Worm (Caenorhabditis elegans) whole organism, early embryonic: ENCODE measurements around the gene F55G7.4.

Experiments used
- B0310.2 ChIP-seq: sonication (generic microtip); optimal IDR thresholded peaks from 2 replicates; lab custom pipeline; 2016; ENCODE audit warnings: mild to moderate bottlenecking, missing genetic modification characterization, missing compliant biosample characterization
- F13C5.2 ChIP-seq: sonication (generic microtip); optimal IDR thresholded peaks from 2 replicates; lab custom pipeline; 2017; ENCODE audit warnings: mild to moderate bottlenecking, missing genetic modification characterization, inconsistent platforms, missing compliant biosample characterization
- aly-1 ChIP-seq: sonication (generic microtip); optimal IDR thresholded peaks from 2 replicates; lab custom pipeline; 2016; ENCODE audit warnings: missing genetic modification characterization, missing compliant biosample characterization
- ama-1 ChIP-seq: fragments of 150-350 bp; optimal IDR thresholded peaks from 2 replicates; lab custom pipeline; 2014
- ceh-13 ChIP-seq: fragments of 200-800 bp; sonication (Bioruptor generic); optimal IDR thresholded peaks from 2 replicates; lab custom pipeline; 2018; ENCODE audit warnings: mild to moderate bottlenecking, missing genetic modification characterization, missing compliant biosample characterization
- ceh-36 ChIP-seq: sonication (generic microtip); optimal IDR thresholded peaks from 2 replicates; lab custom pipeline; 2016; ENCODE audit warnings: missing genetic modification characterization, inconsistent platforms, missing compliant biosample characterization
- ets-7 ChIP-seq: sonication (generic microtip); optimal IDR thresholded peaks from 2 replicates; lab custom pipeline; 2016; ENCODE audit warnings: missing genotype, missing genetic modification characterization, missing compliant biosample characterization
- flt-1 ChIP-seq: fragments of 200-800 bp; sonication (Bioruptor generic); IDR thresholded peaks from 2 replicates; pipeline ENCODE4 v1.3.6; 2022; ENCODE audit warnings: missing genetic modification characterization, missing compliant biosample characterization
- hmbx-1 ChIP-seq: sonication (generic microtip); optimal IDR thresholded peaks from 2 replicates; lab custom pipeline; 2016; ENCODE audit warnings: mild to moderate bottlenecking, missing genetic modification characterization, missing compliant biosample characterization
- hmg-4 ChIP-seq: fragments of 200-800 bp; sonication (Bioruptor generic); optimal IDR thresholded peaks from 2 replicates; lab custom pipeline; 2018; ENCODE audit warnings: mild to moderate bottlenecking, missing genetic modification characterization, missing compliant biosample characterization
- hnd-1 ChIP-seq: sonication (generic microtip); optimal IDR thresholded peaks from 2 replicates; lab custom pipeline; 2016; ENCODE audit warnings: missing genetic modification characterization, missing compliant biosample characterization
- pes-1 ChIP-seq: fragments of 200-800 bp; sonication (Bioruptor generic); IDR thresholded peaks from 2 replicates; pipeline ENCODE4 v1.3.6; 2022; ENCODE audit warnings: missing genetic modification reagents, missing genetic modification characterization, missing compliant biosample characterization
- scrt-1 ChIP-seq: fragments of 200-800 bp; sonication (Bioruptor generic); IDR thresholded peaks from 2 replicates; pipeline ENCODE4 v1.3.6; 2022; ENCODE audit warnings: missing genetic modification characterization, missing compliant biosample characterization
- sea-1 ChIP-seq: fragments of 200-800 bp; sonication (Bioruptor generic); conservative IDR thresholded peaks from 2 replicates; pipeline ENCODE4 v1.3.6; 2022; ENCODE audit warnings: missing genetic modification characterization, missing compliant biosample characterization
- tbx-11 ChIP-seq: fragments of 200-800 bp; sonication (Bioruptor generic); IDR thresholded peaks from 2 replicates; pipeline ENCODE4 v1.3.6; 2022; ENCODE audit warnings: missing genetic modification characterization, missing compliant biosample characterization
- tbx-37 ChIP-seq: fragments of 200-800 bp; sonication (Bioruptor generic); conservative IDR thresholded peaks from 2 replicates; pipeline ENCODE4 v1.3.6; 2022; ENCODE audit warnings: missing genetic modification reagents, missing genetic modification characterization, missing compliant biosample characterization
- tra-4 ChIP-seq: sonication (generic microtip); optimal IDR thresholded peaks from 2 replicates; lab custom pipeline; 2017; ENCODE audit warnings: missing genetic modification characterization, missing compliant biosample characterization

The F55G7.4 gene

ce11 chrX:11962050-11962788 lies 34.5 kb downstream of the F55G7.4 start:
- TF ChIP-seq B0310.2 (tag; lab: Kevin White, UChicago) (no peak), F13C5.2 (tag; lab: Kevin White, UChicago) (no peak)

- TF ChIP-seq aly-1 (tag; lab: Kevin White, UChicago) (no peak), tbx-37 (no peak), B0310.2 (tag; lab: Kevin White, UChicago) (no peak), flt-1 (GFP tag; lab: Robert Waterston, UW) (no peak)
Measured at ce11 chrX:11963659-11964058, 36.0 kb downstream of the F55G7.4 start.

ce11 chrX:11964555-11964954 lies 36.9 kb downstream of the F55G7.4 start:
- TF ChIP-seq aly-1 (tag; lab: Kevin White, UChicago) (no peak), hmbx-1 (tag; lab: Kevin White, UChicago) (no peak), hmg-4 (GFP tag; lab: Kevin White, UChicago) (no peak), ama-1 (no peak), hnd-1 (tag; lab: Kevin White, UChicago) (no peak), ceh-36 (tag; lab: Kevin White, UChicago) (no peak), pes-1 (GFP tag; lab: Robert Waterston, UW) (no peak), sea-1 (no peak)

ce11 chrX:11965163-11965562 lies 37.5 kb downstream of the F55G7.4 start:
- TF ChIP-seq tra-4 (tag; lab: Kevin White, UChicago) (no peak), sea-1 (no peak), scrt-1 (GFP tag; lab: Robert Waterston, UW) (no peak), aly-1 (tag; lab: Kevin White, UChicago) (no peak), hmbx-1 (tag; lab: Kevin White, UChicago) (no peak), hnd-1 (tag; lab: Kevin White, UChicago) (no peak), tbx-11 (no peak), B0310.2 (tag; lab: Kevin White, UChicago) (no peak), tbx-37 (no peak), ceh-36 (tag; lab: Kevin White, UChicago) (no peak), hmg-4 (GFP tag; lab: Kevin White, UChicago) (no peak), flt-1 (GFP tag; lab: Robert Waterston, UW) (no peak), ama-1 (no peak), F13C5.2 (tag; lab: Kevin White, UChicago) (no peak)

ce11 chrX:11965663-11966304 lies 38.1 kb downstream of the F55G7.4 start, which contains the start of gene sams-1:
Gene sams-1 (plus strand): TSS chrX:11965962.
- no peak for TF ChIP-seq tra-4 (tag; lab: Kevin White, UChicago)
- no peak for TF ChIP-seq tbx-11
- no peak for TF ChIP-seq ama-1
- no peak for TF ChIP-seq flt-1 (GFP tag; lab: Robert Waterston, UW)
- TF ChIP-seq aly-1 (tag; lab: Kevin White, UChicago) = no peak
- no peak for TF ChIP-seq tbx-37
- TF ChIP-seq hnd-1 (tag; lab: Kevin White, UChicago) = no peak
- TF ChIP-seq ceh-36 (tag; lab: Kevin White, UChicago) = no peak
- TF ChIP-seq ets-7 (tag; lab: Kevin White, UChicago) = no peak
- TF ChIP-seq sea-1 = no peak
- TF ChIP-seq pes-1 (GFP tag; lab: Robert Waterston, UW) = no peak
- TF ChIP-seq ceh-13 (GFP tag; lab: Kevin White, UChicago) = no peak
- no peak for TF ChIP-seq scrt-1 (GFP tag; lab: Robert Waterston, UW)
- no peak for TF ChIP-seq hmg-4 (GFP tag; lab: Kevin White, UChicago)
- no peak for TF ChIP-seq F13C5.2 (tag; lab: Kevin White, UChicago)
- no peak for TF ChIP-seq B0310.2 (tag; lab: Kevin White, UChicago)

- no peak for TF ChIP-seq ets-7 (tag; lab: Kevin White, UChicago)
- no peak for TF ChIP-seq pes-1 (GFP tag; lab: Robert Waterston, UW)
Measured at ce11 chrX:11967034-11967433, 39.3 kb downstream of the F55G7.4 start.

ce11 chrX:11968024-11968598 lies 40.4 kb downstream of the F55G7.4 start:
- no peak for TF ChIP-seq scrt-1 (GFP tag; lab: Robert Waterston, UW)
- TF ChIP-seq B0310.2 (tag; lab: Kevin White, UChicago) = no peak
- no peak for TF ChIP-seq tra-4 (tag; lab: Kevin White, UChicago)
- no peak for TF ChIP-seq aly-1 (tag; lab: Kevin White, UChicago)
- TF ChIP-seq F13C5.2 (tag; lab: Kevin White, UChicago) = no peak
- no peak for TF ChIP-seq flt-1 (GFP tag; lab: Robert Waterston, UW)
- no peak for TF ChIP-seq hmg-4 (GFP tag; lab: Kevin White, UChicago)
- TF ChIP-seq ets-7 (tag; lab: Kevin White, UChicago) = no peak
- no peak for TF ChIP-seq ama-1
- TF ChIP-seq tbx-37 = no peak

- TF ChIP-seq tbx-37 = no peak
- no peak for TF ChIP-seq ama-1
- TF ChIP-seq hmg-4 (GFP tag; lab: Kevin White, UChicago) = no peak
- TF ChIP-seq B0310.2 (tag; lab: Kevin White, UChicago) = no peak
- no peak for TF ChIP-seq ceh-36 (tag; lab: Kevin White, UChicago)
- no peak for TF ChIP-seq aly-1 (tag; lab: Kevin White, UChicago)
- no peak for TF ChIP-seq tbx-11
- TF ChIP-seq hmbx-1 (tag; lab: Kevin White, UChicago) = no peak
- TF ChIP-seq ets-7 (tag; lab: Kevin White, UChicago) = no peak
- TF ChIP-seq scrt-1 (GFP tag; lab: Robert Waterston, UW) = no peak
- no peak for TF ChIP-seq pes-1 (GFP tag; lab: Robert Waterston, UW)
- no peak for TF ChIP-seq sea-1
- no peak for TF ChIP-seq hnd-1 (tag; lab: Kevin White, UChicago)
- no peak for TF ChIP-seq ceh-13 (GFP tag; lab: Kevin White, UChicago)
- TF ChIP-seq flt-1 (GFP tag; lab: Robert Waterston, UW) = no peak
- TF ChIP-seq F13C5.2 (tag; lab: Kevin White, UChicago) = no peak
- TF ChIP-seq tra-4 (tag; lab: Kevin White, UChicago) = no peak
Measured at ce11 chrX:11969085-11969484, 41.4 kb downstream of the F55G7.4 start.
